Worm (Caenorhabditis elegans) whole organism, L3 larva: Measurements from ENCODE around the gene ZC449.4.

ENCODE experiments used
- R02D3.7 ChIP-seq: fragments of 150-350 bp; optimal IDR thresholded peaks from 2 replicates; lab custom pipeline; 2014; ENCODE audit warnings: missing biosample characterization, missing genetic modification characterization
- ZK546.5 ChIP-seq: sonication (generic microtip); optimal IDR thresholded peaks from 2 replicates; lab custom pipeline; 2017; ENCODE audit warnings: missing biosample characterization, missing genetic modification characterization
- ama-1 ChIP-seq: fragments of 150-350 bp; optimal IDR thresholded peaks from 2 replicates; lab custom pipeline; 2018
- ceh-9 ChIP-seq: sonication (generic microtip); optimal IDR thresholded peaks from 2 replicates; lab custom pipeline; 2018; ENCODE audit warnings: missing biosample characterization, missing genetic modification characterization
- elt-2 ChIP-seq: sonication (generic microtip); optimal IDR thresholded peaks from 2 replicates; lab custom pipeline; 2016; ENCODE audit warnings: missing genetic modification reagents, mild to moderate bottlenecking, missing genetic modification characterization, missing compliant biosample characterization
- fkh-10 ChIP-seq: sonication (generic microtip); optimal IDR thresholded peaks from 2 replicates; lab custom pipeline; 2017; ENCODE audit warnings: missing biosample characterization, missing genetic modification reagents, missing genetic modification characterization
- fos-1 ChIP-seq: fragments of 150-350 bp; optimal IDR thresholded peaks from 2 replicates; lab custom pipeline; 2014; ENCODE audit warnings: missing biosample characterization, missing genetic modification characterization
- lin-15B ChIP-seq: fragments of 150-350 bp; optimal IDR thresholded peaks from 2 replicates; lab custom pipeline; 2014; ENCODE audit warnings: missing biosample characterization, missing genetic modification characterization
- mml-1 ChIP-seq: fragments of 150-350 bp; sonication (generic microtip); optimal IDR thresholded peaks from 3 replicates; lab custom pipeline; 2014; ENCODE audit warnings: missing biosample characterization, missing genetic modification characterization
- nhr-11 ChIP-seq: fragments of 150-350 bp; optimal IDR thresholded peaks from 2 replicates; lab custom pipeline; 2014; ENCODE audit warnings: missing biosample characterization, missing genetic modification characterization
- nhr-12 ChIP-seq: fragments of 150-350 bp; optimal IDR thresholded peaks from 2 replicates; lab custom pipeline; 2014; ENCODE audit warnings: missing biosample characterization, missing genetic modification characterization
- snpc-4 ChIP-seq: fragments of 150-350 bp; optimal IDR thresholded peaks from 2 replicates; lab custom pipeline; 2014; ENCODE audit warnings: missing biosample characterization, missing genetic modification characterization
- tbx-2 ChIP-seq: sonication (generic microtip); optimal IDR thresholded peaks from 2 replicates; lab custom pipeline; 2016; ENCODE audit warnings: mild to moderate bottlenecking, missing genetic modification characterization, missing compliant biosample characterization
- unc-62 ChIP-seq: fragments of 150-350 bp; sonication (generic microtip); optimal IDR thresholded peaks from 4 replicates; lab custom pipeline; 2014; ENCODE audit warnings: missing biosample characterization, missing genetic modification reagents, missing genetic modification characterization

ce11 chrX:4986354-4986753 lies 47.4 kb downstream of the ZC449.4 start:
- TF ChIP-seq ceh-9 (tag; lab: Kevin White, UChicago) (no peak), fos-1 (no peak), tbx-2 (tag; lab: Kevin White, UChicago) (no peak), snpc-4 (tag; lab: Kevin White, UChicago) (no peak), nhr-12 (no peak), mml-1 (tag; lab: Kevin White, UChicago) (no peak), ZK546.5 (no peak), lin-15B (no peak), R02D3.7 (tag; lab: Kevin White, UChicago) (no peak), fkh-10 (GFP tag; lab: Kevin White, UChicago) (no peak), elt-2 (no peak), nhr-11 (tag; lab: Kevin White, UChicago) (no peak), unc-62 (GFP tag; lab: Kevin White, UChicago) (no peak), ama-1 (lab: Kevin White, UChicago) (no peak)
